Worm (Caenorhabditis elegans): Measurements from ENCODE around the gene nhx-2.

The nhx-2 gene

DNA sequence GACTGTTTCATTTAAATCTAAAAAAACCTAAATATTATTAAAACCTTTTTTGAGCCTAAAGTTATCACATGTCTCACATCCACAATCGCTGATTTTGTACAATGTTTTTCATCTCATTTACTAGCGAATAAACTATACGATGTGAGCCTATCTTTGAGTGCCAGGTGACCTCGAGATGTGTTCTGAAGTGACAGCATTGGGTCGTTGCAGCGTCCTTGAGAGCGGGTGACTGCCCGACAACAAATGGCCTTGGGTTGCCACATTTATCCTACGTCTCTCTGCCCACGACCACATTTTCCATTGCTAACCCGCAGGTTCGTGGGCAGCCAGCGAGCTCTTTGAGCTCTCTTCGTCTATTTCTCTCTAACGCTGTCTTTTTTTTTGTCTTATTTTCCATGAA lies 26.8 kb downstream of the nhx-2 start, which contains the start of gene lir-2:
Gene lir-2, plus strand, starts transcription at position 301 of the 400 bp plus-strand sequence.
- TF ChIP-seq F37B4.10 (GFP tag; IDR thresholded peaks at IDR 0.05) = no peak
- TF ChIP-seq T26A5.8 (tag; optimal IDR thresholded peaks at IDR 0.05) = no peak
- TF ChIP-seq cebp-1 (GFP tag; IDR thresholded peaks at IDR 0.05) = no peak
- peak; percentile 20 for TF ChIP-seq cebp-1 (tag; optimal IDR thresholded peaks at IDR 0.05)
- peak; percentile 21; the same call in 1 of the 2 replicates for TF ChIP-seq rcor-1 (GFP tag; IDR thresholded peaks at IDR 0.05)
- TF ChIP-seq ceh-27 (GFP tag; optimal IDR thresholded peaks at IDR 0.05) = peak; percentile 10
- TF ChIP-seq madf-3 (GFP tag; IDR thresholded peaks at IDR 0.05) = 0 out of 2 replicates have a peak, but pooled peaks have one; percentile 28
- TF ChIP-seq hmg-1.2 (GFP tag; IDR thresholded peaks at IDR 0.05) = peak; percentile 29; the same call in 1 of the 2 replicates
- 0 out of 2 replicates have a peak, but pooled peaks have one; percentile 19 for TF ChIP-seq madf-6 (GFP tag; IDR thresholded peaks at IDR 0.05)
- peak; percentile 10 for TF ChIP-seq hrde-1 (tag; optimal IDR thresholded peaks at IDR 0.05; ENCODE audit: borderline replicate concordance)
- 0 out of 2 replicates have a peak, but pooled peaks have one; percentile 22 for TF ChIP-seq zfh-2 (GFP tag; conservative IDR thresholded peaks at IDR 0.05)
- no peak for TF ChIP-seq lin-35 (GFP tag; optimal IDR thresholded peaks at IDR 0.05)

DNA sequence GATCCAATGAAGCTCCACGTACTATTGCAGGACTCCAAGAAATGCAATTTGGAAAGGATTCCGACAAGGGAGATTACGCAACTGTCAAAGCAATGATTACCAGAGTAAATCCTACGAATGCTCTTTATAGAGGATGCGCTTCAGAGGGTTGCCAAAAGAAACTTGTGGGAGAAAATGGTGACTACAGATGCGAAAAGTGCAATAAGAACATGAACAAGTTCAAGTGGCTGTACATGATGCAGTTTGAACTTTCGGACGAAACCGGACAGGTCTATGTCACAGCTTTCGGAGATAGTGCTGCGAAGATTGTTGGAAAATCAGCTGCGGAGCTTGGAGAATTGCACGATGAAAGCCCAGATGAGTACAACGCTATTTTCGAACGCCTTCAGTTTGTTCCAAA lies 27.4 kb downstream of the nhx-2 start:
- TF ChIP-seq ztf-22 (GFP tag; optimal IDR thresholded peaks at IDR 0.05) = no peak
- 0 out of 2 replicates have a peak, but pooled peaks have one; percentile 9 for TF ChIP-seq F37B4.10 (GFP tag; IDR thresholded peaks at IDR 0.05)

DNA sequence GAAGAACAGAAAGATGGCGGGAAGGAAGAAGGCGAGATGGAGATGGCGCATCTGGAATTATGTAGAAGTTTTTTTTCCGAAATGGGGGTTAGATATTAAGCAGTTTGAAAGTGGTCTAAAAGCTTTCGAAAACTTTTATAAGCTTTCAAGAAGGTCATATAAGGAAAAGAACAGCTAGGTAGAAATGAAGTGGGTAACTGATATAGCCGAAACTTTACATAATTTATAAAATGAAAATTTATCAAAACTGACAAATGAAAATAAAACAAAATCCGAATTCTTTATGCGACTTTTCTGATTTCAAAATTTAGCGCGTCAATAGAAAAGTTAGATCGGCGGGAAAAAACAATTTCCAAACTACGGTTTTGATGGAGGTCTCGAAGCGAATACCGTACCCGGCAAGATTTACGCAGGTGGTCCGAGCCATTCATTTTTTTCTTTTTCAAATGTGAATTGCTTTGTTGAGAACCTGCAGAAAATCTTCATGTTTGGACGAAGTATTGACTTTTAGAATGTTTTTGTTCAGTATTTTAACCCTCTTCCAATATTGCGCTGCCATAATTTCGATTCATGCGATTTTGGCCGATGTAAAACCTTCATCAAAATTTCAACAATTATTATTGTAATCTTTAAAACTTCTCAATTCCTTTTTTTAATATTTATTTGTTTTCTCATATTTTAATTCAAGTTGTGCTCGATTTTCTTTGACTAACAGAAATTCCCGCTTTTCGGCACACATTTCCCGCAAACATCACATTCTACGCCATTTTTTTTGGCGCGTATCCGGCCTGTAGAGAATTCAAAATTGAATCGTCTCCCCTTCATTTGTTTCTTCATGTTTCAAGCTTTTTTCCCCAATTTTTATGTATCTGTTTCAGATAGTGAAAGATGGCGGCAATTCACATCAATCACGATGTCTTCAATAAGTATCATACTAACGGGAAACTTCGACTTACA lies 29.8 kb downstream of the nhx-2 start, which contains the start of the genes F18A1.7 and rpa-1:
Gene F18A1.7, minus strand, starts transcription at position 51 of the 957 bp plus-strand sequence.
Gene rpa-1, plus strand, starts transcription at position 879 of the 957 bp plus-strand sequence.
- TF ChIP-seq efl-1 (GFP tag; optimal IDR thresholded peaks at IDR 0.05) = peak; percentile 97
- TF ChIP-seq cebp-2 (GFP tag; IDR thresholded peaks at IDR 0.05) = no peak
- no peak for TF ChIP-seq let-607 (tag; optimal IDR thresholded peaks at IDR 0.05)
- TF ChIP-seq bed-1 (GFP tag; IDR thresholded peaks at IDR 0.05) = no peak
- peak; percentile 58 for TF ChIP-seq B0019.2 (GFP tag; conservative IDR thresholded peaks at IDR 0.05)
- TF ChIP-seq F33H1.4 (GFP tag; IDR thresholded peaks at IDR 0.05) = peak; percentile 97
- TF ChIP-seq T07F8.4 (tag; optimal IDR thresholded peaks at IDR 0.05) = no peak
- TF ChIP-seq ztf-22 (GFP tag; optimal IDR thresholded peaks at IDR 0.05) = no peak
- peak; percentile 79 for TF ChIP-seq F49E8.2 (tag; optimal IDR thresholded peaks at IDR 0.05; ENCODE audit: insufficient read depth)
- peak; percentile 76 for TF ChIP-seq ekl-4 (GFP tag; IDR thresholded peaks at IDR 0.05)
- TF ChIP-seq hlh-26 (GFP tag; conservative IDR thresholded peaks at IDR 0.05) = no peak
- no peak for TF ChIP-seq lir-1 (GFP tag; conservative IDR thresholded peaks at IDR 0.05)
- no peak for TF ChIP-seq die-1 (tag; optimal IDR thresholded peaks at IDR 0.05)
- TF ChIP-seq ceh-27 (GFP tag; optimal IDR thresholded peaks at IDR 0.05) = no peak
- TF ChIP-seq madf-8 (GFP tag; conservative IDR thresholded peaks at IDR 0.05) = peak; percentile 94
- TF ChIP-seq Y95B8A.8 (GFP tag; IDR thresholded peaks at IDR 0.05) = 0 out of 2 replicates have a peak, but pooled peaks have one; percentile 66
- TF ChIP-seq egrh-3 (GFP tag; IDR thresholded peaks at IDR 0.05) = no peak
- TF ChIP-seq hmg-1.2 (GFP tag; IDR thresholded peaks at IDR 0.05) = peak; percentile 57; the same call in 1 of the 2 replicates
- no peak for TF ChIP-seq F57C9.4 (tag; optimal IDR thresholded peaks at IDR 0.05)
- no peak for TF ChIP-seq sea-2 (GFP tag; IDR thresholded peaks at IDR 0.05)
- peak; percentile 98 for TF ChIP-seq lsl-1 (GFP tag; optimal IDR thresholded peaks at IDR 0.05)
- TF ChIP-seq mcd-1 (GFP tag; IDR thresholded peaks at IDR 0.05) = peak; percentile 48
- TF ChIP-seq madf-6 (GFP tag; IDR thresholded peaks at IDR 0.05) = peak; percentile 98
- peak; percentile 67 for TF ChIP-seq Y53G8AR.9 (GFP tag; conservative IDR thresholded peaks at IDR 0.05)
- TF ChIP-seq ztf-3 (GFP tag; optimal IDR thresholded peaks at IDR 0.05) = no peak
- peak; percentile 91 for TF ChIP-seq dpl-1 (GFP tag; optimal IDR thresholded peaks at IDR 0.05)
- 0 out of 2 replicates have a peak, but pooled peaks have one; percentile 11 for TF ChIP-seq ceh-100 (GFP tag; IDR thresholded peaks at IDR 0.05)
- peak; percentile 85 for TF ChIP-seq lin-54 (GFP tag; optimal IDR thresholded peaks at IDR 0.05)
- TF ChIP-seq tlf-1 (GFP tag; optimal IDR thresholded peaks at IDR 0.05) = peak; percentile 79
- TF ChIP-seq lag-1 (GFP tag; IDR thresholded peaks at IDR 0.05) = no peak
- TF ChIP-seq ets-4 (GFP tag; optimal IDR thresholded peaks at IDR 0.05) = no peak
- peak; percentile 94 for TF ChIP-seq D2030.7 (GFP tag; IDR thresholded peaks at IDR 0.05)
